Fruit fly (Drosophila melanogaster) whole organism, embryonic: Measurements from ENCODE around the gene CG44270.

Experiments
- CG11695 ChIP-seq: fragments of 200-800 bp; sonication (Bioruptor generic); IDR thresholded peaks from 3 replicates; pipeline ENCODE4 v1.3.6; 2022; ENCODE audit warnings: missing biosample characterization, missing genetic modification characterization
- CG13624 ChIP-seq: fragments of 200-800 bp; sonication (Bioruptor generic); optimal IDR thresholded peaks from 2 replicates; lab custom pipeline; 2016; ENCODE audit warnings: missing biosample characterization, missing genetic modification characterization
- CG14014 ChIP-seq: fragments of 200-800 bp; sonication (Bioruptor generic); IDR thresholded peaks from 2 replicates; pipeline ENCODE4 v1.3.6; 2022; ENCODE audit warnings: missing biosample characterization, missing genetic modification characterization
- CG16863 ChIP-seq: fragments of 200-800 bp; sonication (Bioruptor generic); optimal IDR thresholded peaks from 3 replicates; lab custom pipeline; 2016; ENCODE audit warnings: missing biosample characterization, missing genetic modification characterization
- CG17328 ChIP-seq: fragments of 200-800 bp; sonication (Bioruptor generic); IDR thresholded peaks from 2 replicates; pipeline ENCODE4 v1.3.6; 2022; ENCODE audit warnings: missing biosample characterization, missing genetic modification characterization
- CG17359 ChIP-seq: fragments of 200-800 bp; sonication (Bioruptor generic); optimal IDR thresholded peaks from 3 replicates; lab custom pipeline; 2018; ENCODE audit warnings: missing biosample characterization, mild to moderate bottlenecking, missing genetic modification characterization, moderate library complexity
- CG18011 ChIP-seq: fragments of 200-800 bp; sonication (Bioruptor generic); optimal IDR thresholded peaks from 2 replicates; lab custom pipeline; 2017; ENCODE audit warnings: missing biosample characterization, missing genetic modification characterization, mild to moderate bottlenecking, moderate library complexity, missing genotype
- CG2199 ChIP-seq: fragments of 200-800 bp; sonication (Bioruptor generic); IDR thresholded peaks from 3 replicates; pipeline ENCODE4 v1.3.6; 2022; ENCODE audit warnings: missing biosample characterization, missing genetic modification characterization
- CG34422 ChIP-seq: fragments of 200-800 bp; sonication (Bioruptor generic); IDR thresholded peaks from 3 replicates; pipeline ENCODE4 v1.3.6; 2022; ENCODE audit warnings: missing biosample characterization, missing genetic modification characterization
- CG4328 ChIP-seq: fragments of 200-800 bp; sonication (Bioruptor generic); optimal IDR thresholded peaks from 3 replicates; lab custom pipeline; 2017; ENCODE audit warnings: missing biosample characterization, missing genetic modification reagents, missing genetic modification characterization
- CG43689 ChIP-seq: fragments of 200-800 bp; sonication (Bioruptor generic); IDR thresholded peaks from 2 replicates; pipeline ENCODE4 v1.3.6; 2022; ENCODE audit warnings: missing biosample characterization, missing genetic modification characterization
- CG4617 ChIP-seq: fragments of 200-800 bp; sonication (Bioruptor generic); optimal IDR thresholded peaks from 3 replicates; lab custom pipeline; 2016; ENCODE audit warnings: missing biosample characterization, missing genetic modification characterization, borderline replicate concordance
- CG7928 ChIP-seq: fragments of 200-800 bp; sonication (Bioruptor generic); optimal IDR thresholded peaks from 2 replicates; lab custom pipeline; 2017; ENCODE audit warnings: missing biosample characterization, mild to moderate bottlenecking, missing genetic modification characterization
- CG7963 ChIP-seq: fragments of 200-800 bp; sonication (Bioruptor generic); IDR thresholded peaks from 3 replicates; pipeline ENCODE4 v1.3.6; 2022; ENCODE audit warnings: missing biosample characterization, missing genetic modification characterization; ENCODE audit not compliant: partially characterized antibody
- CG8765 ChIP-seq: fragments of 200-800 bp; sonication (Bioruptor generic); IDR thresholded peaks from 2 replicates; pipeline ENCODE4 v1.3.6; 2022; ENCODE audit warnings: missing biosample characterization, missing genetic modification characterization
- CG9797 ChIP-seq: fragments of 200-800 bp; sonication (Bioruptor generic); optimal IDR thresholded peaks from 3 replicates; lab custom pipeline; 2018; ENCODE audit warnings: missing biosample characterization, mild to moderate bottlenecking, missing genetic modification characterization
- D19A ChIP-seq: fragments of 200-800 bp; optimal IDR thresholded peaks from 3 replicates; lab custom pipeline; 2019; ENCODE audit warnings: missing biosample characterization, mild to moderate bottlenecking, missing genetic modification characterization, moderate library complexity
- Dip3 ChIP-seq: fragments of 200-800 bp; sonication (Bioruptor generic); optimal IDR thresholded peaks from 3 replicates; lab custom pipeline; 2016; ENCODE audit warnings: missing biosample characterization, missing genetic modification characterization
- HLH3B ChIP-seq: fragments of 200-800 bp; sonication (Bioruptor generic); IDR thresholded peaks from 2 replicates; pipeline ENCODE4 v1.3.6; 2022; ENCODE audit warnings: missing biosample characterization, missing genetic modification characterization
- HmgD ChIP-seq: fragments of 200-800 bp; sonication (Bioruptor generic); optimal IDR thresholded peaks from 3 replicates; lab custom pipeline; 2016; ENCODE audit warnings: missing biosample characterization, missing genetic modification characterization
- Hsf ChIP-seq: fragments of 200-800 bp; sonication (Bioruptor generic); optimal IDR thresholded peaks from 3 replicates; lab custom pipeline; 2016; ENCODE audit warnings: missing biosample characterization, missing genetic modification characterization
- NC2α ChIP-seq: fragments of 200-800 bp; sonication (Bioruptor generic); optimal IDR thresholded peaks from 2 replicates; lab custom pipeline; 2016; ENCODE audit warnings: missing biosample characterization, missing genetic modification characterization
- Neu2 ChIP-seq: fragments of 200-800 bp; sonication (Bioruptor generic); optimal IDR thresholded peaks from 3 replicates; lab custom pipeline; 2016; ENCODE audit warnings: missing biosample characterization, missing genetic modification characterization, borderline replicate concordance
- Sin3A ChIP-seq: fragments of >200 bp; optimal IDR thresholded peaks from 2 replicates; lab custom pipeline; 2018
- Ssrp ChIP-seq: fragments of 200-800 bp; sonication (Bioruptor generic); optimal IDR thresholded peaks from 2 replicates; lab custom pipeline; 2018; ENCODE audit warnings: missing biosample characterization, mild to moderate bottlenecking, missing genetic modification characterization, moderate library complexity
- Tbp ChIP-seq: fragments of >200 bp; optimal IDR thresholded peaks from 2 replicates; lab custom pipeline; 2018; ENCODE audit warnings: missing biosample characterization, missing genetic modification characterization
- ac ChIP-seq: fragments of 200-800 bp; sonication (Bioruptor generic); optimal IDR thresholded peaks from 3 replicates; lab custom pipeline; 2017; ENCODE audit warnings: missing biosample characterization, mild to moderate bottlenecking, missing genetic modification characterization
- ara ChIP-seq: fragments of 200-800 bp; sonication (Bioruptor generic); IDR thresholded peaks from 2 replicates; pipeline ENCODE4 v1.3.6; 2022; ENCODE audit warnings: missing biosample characterization, missing genetic modification characterization
- btn ChIP-seq: fragments of 200-800 bp; sonication (Bioruptor generic); optimal IDR thresholded peaks from 2 replicates; lab custom pipeline; 2016; ENCODE audit warnings: missing biosample characterization, missing genetic modification characterization
- crol ChIP-seq: fragments of 200-800 bp; sonication (Bioruptor generic); IDR thresholded peaks from 2 replicates; pipeline ENCODE4 v1.3.6; 2022; ENCODE audit warnings: missing biosample characterization, missing genetic modification characterization
- dpn ChIP-seq, 2 experiments: fragments of 200-800 bp; sonication (Bioruptor generic); optimal IDR thresholded peaks; 3 replicates each; lab custom pipeline; 2016; ENCODE audit warnings: missing biosample characterization in 2 of 2, missing genetic modification characterization in 2 of 2
- ems ChIP-seq: fragments of 200-800 bp; sonication (Bioruptor generic); optimal IDR thresholded peaks from 3 replicates; lab custom pipeline; 2016; ENCODE audit warnings: missing biosample characterization, missing genetic modification characterization
- esg ChIP-seq: fragments of 200-800 bp; sonication (Bioruptor generic); conservative IDR thresholded peaks from 2 replicates; pipeline ENCODE4 v1.3.6; 2022; ENCODE audit warnings: missing biosample characterization, missing genetic modification characterization
- fd3F ChIP-seq: fragments of 200-800 bp; sonication (Bioruptor generic); optimal IDR thresholded peaks from 2 replicates; lab custom pipeline; 2018; ENCODE audit warnings: missing biosample characterization, mild to moderate bottlenecking, missing genetic modification characterization, moderate library complexity
- grau ChIP-seq: fragments of 200-800 bp; optimal IDR thresholded peaks from 3 replicates; lab custom pipeline; 2019; ENCODE audit warnings: missing biosample characterization, mild to moderate bottlenecking, missing genetic modification characterization, moderate library complexity
- inv ChIP-seq: fragments of 200-800 bp; sonication (Bioruptor generic); IDR thresholded peaks from 2 replicates; pipeline ENCODE4 v1.3.6; 2022; ENCODE audit warnings: missing biosample characterization, missing genetic modification characterization; ENCODE audit not compliant: partially characterized antibody
- ken ChIP-seq: fragments of 200-800 bp; sonication (Bioruptor generic); IDR thresholded peaks from 3 replicates; pipeline ENCODE4 v1.3.6; 2022; ENCODE audit warnings: missing biosample characterization, missing genetic modification characterization
- klu ChIP-seq: fragments of 200-800 bp; sonication (Bioruptor generic); IDR thresholded peaks from 2 replicates; pipeline ENCODE4 v1.3.6; 2022; ENCODE audit warnings: missing biosample characterization, missing genetic modification characterization
- phol ChIP-seq: fragments of 200-800 bp; sonication (Bioruptor generic); optimal IDR thresholded peaks from 3 replicates; lab custom pipeline; 2018; ENCODE audit warnings: missing biosample characterization, mild to moderate bottlenecking, missing genetic modification characterization, moderate library complexity
- pita ChIP-seq: fragments of 200-800 bp; sonication (Bioruptor generic); optimal IDR thresholded peaks from 2 replicates; lab custom pipeline; 2017; ENCODE audit warnings: missing biosample characterization, mild to moderate bottlenecking, missing genetic modification characterization
- pros ChIP-seq: fragments of 200-800 bp; sonication (Bioruptor generic); optimal IDR thresholded peaks from 3 replicates; lab custom pipeline; 2019; ENCODE audit warnings: missing biosample characterization, mild to moderate bottlenecking, missing genetic modification characterization, moderate library complexity
- psq ChIP-seq: fragments of 200-800 bp; sonication (Bioruptor generic); optimal IDR thresholded peaks from 2 replicates; lab custom pipeline; 2017; ENCODE audit warnings: missing biosample characterization, missing genetic modification characterization
- repo ChIP-seq: fragments of 200-800 bp; sonication (Bioruptor generic); optimal IDR thresholded peaks from 2 replicates; lab custom pipeline; 2016; ENCODE audit warnings: missing biosample characterization, missing genetic modification characterization
- row ChIP-seq: fragments of 200-800 bp; sonication (Bioruptor generic); IDR thresholded peaks from 3 replicates; pipeline ENCODE4 v1.3.6; 2022; ENCODE audit warnings: missing biosample characterization, missing genetic modification characterization
- sc ChIP-seq, 3 experiments: fragments of >200 bp in 2 of 3; fragments of 200-800 bp in 1 of 3; sonication (Bioruptor generic) in 1 of 3; optimal IDR thresholded peaks; 2 replicates in 2 of 3; 3 replicates in 1 of 3; lab custom pipeline; 2017; ENCODE audit warnings: mild to moderate bottlenecking in 1 of 3, missing biosample characterization in 1 of 3, missing genetic modification characterization in 1 of 3, missing genetic modification reagents in 1 of 3
- sens-2 ChIP-seq: fragments of 200-800 bp; sonication (Bioruptor generic); IDR thresholded peaks from 2 replicates; pipeline ENCODE4 v1.3.6; 2022; ENCODE audit warnings: missing biosample characterization, missing genetic modification characterization
- stwl ChIP-seq: fragments of 200-800 bp; sonication (Bioruptor generic); optimal IDR thresholded peaks from 3 replicates; lab custom pipeline; 2018; ENCODE audit warnings: missing biosample characterization, mild to moderate bottlenecking, missing genetic modification characterization, moderate library complexity
- tll ChIP-seq, 2 experiments: fragments of 200-800 bp in 1 of 2; fragments of >200 bp in 1 of 2; sonication (Bioruptor generic) in 1 of 2; optimal IDR thresholded peaks; 2 replicates each; lab custom pipeline; 2017 to 2019; ENCODE audit warnings: missing biosample characterization in 2 of 2, missing genetic modification characterization in 2 of 2, mild to moderate bottlenecking in 1 of 2, moderate library complexity in 1 of 2
- tup ChIP-seq: fragments of 200-800 bp; sonication (Bioruptor generic); optimal IDR thresholded peaks from 2 replicates; lab custom pipeline; 2016; ENCODE audit warnings: missing biosample characterization, mild to moderate bottlenecking, missing genetic modification characterization, moderate library complexity
- zen2 ChIP-seq: fragments of 200-800 bp; sonication (Bioruptor generic); IDR thresholded peaks from 3 replicates; pipeline ENCODE4 v1.3.6; 2022; ENCODE audit warnings: missing biosample characterization, missing genetic modification characterization; ENCODE audit not compliant: partially characterized antibody

CG44270 gene

DNA sequence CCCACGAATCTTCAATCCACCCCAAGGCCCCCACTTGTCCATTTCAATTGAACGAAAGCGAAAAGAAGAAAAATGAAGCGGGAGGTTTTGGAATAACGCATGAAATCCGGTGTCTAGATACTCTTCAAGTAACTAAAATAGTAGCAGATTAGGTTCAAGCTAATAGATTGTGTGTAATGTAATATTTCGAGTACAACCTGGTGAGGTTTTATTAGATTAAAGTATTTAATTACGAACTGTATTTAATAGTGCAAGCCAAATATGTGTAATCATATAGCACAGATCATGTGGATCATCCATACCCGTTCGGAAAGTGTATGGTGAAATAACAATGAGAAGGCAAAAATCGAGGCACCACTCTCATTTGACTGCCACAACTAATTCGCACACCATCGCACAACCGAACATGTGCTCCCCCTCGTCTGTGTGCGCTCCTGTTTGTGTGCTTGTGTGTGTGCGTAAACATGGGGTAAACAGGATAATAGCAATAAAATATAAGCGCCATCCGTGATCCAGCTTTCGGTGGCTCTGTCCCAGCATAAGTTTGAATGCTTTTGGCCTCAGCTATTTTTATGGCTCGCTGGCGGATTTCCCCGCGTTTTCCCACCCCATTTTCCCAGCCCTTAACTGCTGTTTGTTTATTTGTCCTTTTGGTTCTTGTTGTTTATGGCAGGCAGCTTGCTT is 8.5 kb downstream of the CG44270 start (continued):
- TF ChIP-seq Neu2 (GFP tag; lab: Kevin White, UChicago) = no peak
- peak; percentile 16; the same call in 1 of the 2 replicates for TF ChIP-seq esg (GFP tag; lab: Robert Waterston, UW)
- TF ChIP-seq ac (GFP tag; lab: Kevin White, UChicago) = no peak
- no peak for TF ChIP-seq pros (GFP tag; lab: Kevin White, UChicago)
- TF ChIP-seq ems (GFP tag; lab: Kevin White, UChicago) = no peak
- no peak for TF ChIP-seq Ssrp (tag; lab: Kevin White, UChicago)
- TF ChIP-seq phol (tag; lab: Kevin White, UChicago) = peak; percentile 39
- no peak for TF ChIP-seq inv
- TF ChIP-seq Sin3A = no peak
- no peak for TF ChIP-seq CG7928 (GFP tag; lab: Kevin White, UChicago)
- TF ChIP-seq sens-2 (GFP tag; lab: Robert Waterston, UW) = no peak
- TF ChIP-seq ara = 0 out of 2 replicates have a peak, but pooled peaks have one; percentile 44
- no peak for TF ChIP-seq CG4328 (GFP tag; lab: Kevin White, UChicago)
- TF ChIP-seq CG13624 (GFP tag; lab: Kevin White, UChicago) = peak; percentile 6
- 0 out of 3 replicates have a peak, but pooled peaks have one; percentile 24 for TF ChIP-seq CG34422
- no peak for TF ChIP-seq crol (GFP tag; lab: Robert Waterston, UW)
- no peak for TF ChIP-seq zen2 (GFP tag; lab: Robert Waterston, UW)
- TF ChIP-seq psq = no peak
- no peak for TF ChIP-seq CG16863 (GFP tag; lab: Kevin White, UChicago)
- TF ChIP-seq HLH3B (GFP tag; lab: Robert Waterston, UW) = no peak
- no peak for TF ChIP-seq CG11695 (GFP tag; lab: Robert Waterston, UW)
- TF ChIP-seq Tbp = no peak
- no peak for TF ChIP-seq pita (GFP tag; lab: Kevin White, UChicago)
- TF ChIP-seq CG17359 (tag; lab: Kevin White, UChicago) = peak; percentile 38
- no peak for TF ChIP-seq NC2α
- TF ChIP-seq row (GFP tag; lab: Robert Waterston, UW) = peak; percentile 77
- no peak for TF ChIP-seq CG2199 (GFP tag; lab: Robert Waterston, UW)
- TF ChIP-seq CG7963 = no peak
- peak; percentile 92 for TF ChIP-seq D19A (tag; lab: Kevin White, UChicago)
- TF ChIP-seq CG4617 (GFP tag; lab: Kevin White, UChicago) = no peak
- TF ChIP-seq HmgD (GFP tag; lab: Kevin White, UChicago) = no peak
- TF ChIP-seq tup = no peak
- TF ChIP-seq Dip3 = no peak
- no peak for TF ChIP-seq stwl (tag; lab: Kevin White, UChicago)
- peak; percentile 13 for TF ChIP-seq Hsf (GFP tag; lab: Kevin White, UChicago)
- no peak for TF ChIP-seq btn (GFP tag; lab: Kevin White, UChicago)
- TF ChIP-seq dpn (GFP tag; optimal IDR thresholded peaks at IDR 0.05; lab: Kevin White, UChicago) = peak in 1 of 2 experiments; percentile 11
- no peak for TF ChIP-seq tll (GFP tag; optimal IDR thresholded peaks at IDR 0.05; lab: Kevin White, UChicago)
- no peak for TF ChIP-seq CG14014 (GFP tag; lab: Robert Waterston, UW)
- TF ChIP-seq CG17328 (GFP tag; lab: Robert Waterston, UW) = no peak
- TF ChIP-seq CG18011 (GFP tag; lab: Kevin White, UChicago) = no peak
- TF ChIP-seq sc (optimal IDR thresholded peaks at IDR 0.05; lab: Kevin White, UChicago) = no peak
- TF ChIP-seq sc (GFP tag; optimal IDR thresholded peaks at IDR 0.05; lab: Kevin White, UChicago) = no peak
- peak; percentile 43 for TF ChIP-seq grau (tag; lab: Kevin White, UChicago)
- TF ChIP-seq klu = no peak
- no peak for TF ChIP-seq CG8765
- TF ChIP-seq CG9797 = no peak
- no peak for TF ChIP-seq ken (GFP tag; lab: Robert Waterston, UW)
- TF ChIP-seq repo = no peak
- no peak for TF ChIP-seq CG43689
- TF ChIP-seq fd3F (GFP tag; lab: Kevin White, UChicago) = no peak
